In genomic region chr3L:3390525-3390924, dm6 we compare ENCODE assay signal across 3 fruit fly cellular contexts.
TF ChIP-seq lines count a peak whose summit lies in the region.

No protein-coding gene starts in this region.

- TF ChIP-seq CTCF in whole organism, embryonic (GFP tag; optimal IDR thresholded peaks at IDR 0.05; lab: Kevin White, UChicago): no peak

TF ChIP-seq in whole organism, embryonic, 481 proteins besides CTCF, POLR2A, EP300 and RAD21 (continues in another document):
- TF ChIP-seq gcm2 (GFP tag; optimal IDR thresholded peaks at IDR 0.05; lab: Kevin White, UChicago) (no peak), CG1602 (GFP tag; optimal IDR thresholded peaks at IDR 0.05; lab: Kevin White, UChicago) (no peak), dysf (GFP tag; IDR thresholded peaks at IDR 0.05; lab: Robert Waterston, UW) (no peak), CG8281 (tag; optimal IDR thresholded peaks at IDR 0.05; lab: Kevin White, UChicago) (no peak), CG10431 (GFP tag; optimal IDR thresholded peaks at IDR 0.05; lab: Kevin White, UChicago) (peak; percentile 33), CG6854 (GFP tag; optimal IDR thresholded peaks at IDR 0.05; lab: Kevin White, UChicago) (no peak), CoRest (tag; optimal IDR thresholded peaks at IDR 0.05; lab: Kevin White, UChicago) (no peak), prd (optimal IDR thresholded peaks at IDR 0.05; lab: Kevin White, UChicago) (no peak), prd (GFP tag; IDR thresholded peaks at IDR 0.05; lab: Robert Waterston, UW) (no peak), trem (tag; optimal IDR thresholded peaks at IDR 0.05; lab: Kevin White, UChicago) (no peak), CG12659 (GFP tag; optimal IDR thresholded peaks at IDR 0.05; lab: Kevin White, UChicago) (peak; percentile 13), CG18599 (GFP tag; optimal IDR thresholded peaks at IDR 0.05; lab: Kevin White, UChicago) (peak; percentile 7), E2f1 (GFP tag; IDR thresholded peaks at IDR 0.05; lab: Robert Waterston, UW) (0 out of 2 replicates have a peak, but pooled peaks have one; percentile 23), Oaz (GFP tag; IDR thresholded peaks at IDR 0.05; lab: Robert Waterston, UW) (no peak), ATbp (GFP tag; optimal IDR thresholded peaks at IDR 0.05; lab: Kevin White, UChicago) (peak; percentile 40), Dref (GFP tag; IDR thresholded peaks at IDR 0.05; lab: Robert Waterston, UW) (no peak), Max (GFP tag; optimal IDR thresholded peaks at IDR 0.05; lab: Kevin White, UChicago) (no peak), rib (GFP tag; IDR thresholded peaks at IDR 0.05; lab: Robert Waterston, UW) (no peak), Hand (GFP tag; optimal IDR thresholded peaks at IDR 0.05; lab: Kevin White, UChicago) (no peak), Fer1 (GFP tag; optimal IDR thresholded peaks at IDR 0.05; lab: Kevin White, UChicago) (peak; percentile 3), HLH54F (GFP tag; optimal IDR thresholded peaks at IDR 0.05; lab: Kevin White, UChicago) (no peak), otp (GFP tag; IDR thresholded peaks at IDR 0.05; lab: Robert Waterston, UW) (peak; percentile 90), ci (GFP tag; IDR thresholded peaks at IDR 0.05; lab: Robert Waterston, UW) (0 out of 3 replicates have a peak, but pooled peaks have one; percentile 51), Hmr (GFP tag; optimal IDR thresholded peaks at IDR 0.05; lab: Kevin White, UChicago) (peak; percentile 25), mam (GFP tag; optimal IDR thresholded peaks at IDR 0.05; lab: Kevin White, UChicago) (no peak), CG10654 (GFP tag; optimal IDR thresholded peaks at IDR 0.05; lab: Kevin White, UChicago) (no peak), YL-1 (GFP tag; optimal IDR thresholded peaks at IDR 0.05; lab: Kevin White, UChicago) (no peak), ham (GFP tag; IDR thresholded peaks at IDR 0.05; lab: Robert Waterston, UW) (no peak), jigr1 (GFP tag; IDR thresholded peaks at IDR 0.05; lab: Robert Waterston, UW) (no peak), CG2202 (tag; optimal IDR thresholded peaks at IDR 0.05; lab: Kevin White, UChicago) (peak; percentile 19), sim (GFP tag; IDR thresholded peaks at IDR 0.05; lab: Robert Waterston, UW) (no peak), az2 (GFP tag; optimal IDR thresholded peaks at IDR 0.05; lab: Kevin White, UChicago) (no peak)

TF ChIP-seq in whole organism, prepupa, 60 proteins besides CTCF, POLR2A, EP300 and RAD21:
- TF ChIP-seq CG3032 (tag; optimal IDR thresholded peaks at IDR 0.05; lab: Kevin White, UChicago) (no peak), topi (GFP tag; optimal IDR thresholded peaks at IDR 0.05; lab: Kevin White, UChicago) (no peak), vri (GFP tag; optimal IDR thresholded peaks at IDR 0.05; lab: Kevin White, UChicago) (no peak), fd85E (GFP tag; optimal IDR thresholded peaks at IDR 0.05; lab: Kevin White, UChicago) (no peak), Hr38 (GFP tag; optimal IDR thresholded peaks at IDR 0.05; lab: Kevin White, UChicago) (no peak), Eip78C (GFP tag; lab: Kevin White, UChicago) (peak; percentile 37), fkh (GFP tag; optimal IDR thresholded peaks at IDR 0.05; lab: Kevin White, UChicago) (peak; percentile 94), cyc (GFP tag; optimal IDR thresholded peaks at IDR 0.05; lab: Kevin White, UChicago) (no peak), svp (GFP tag; lab: Kevin White, UChicago) (peak; percentile 55), CG6792 (GFP tag; optimal IDR thresholded peaks at IDR 0.05; lab: Kevin White, UChicago) (no peak), CG31627 (GFP tag; optimal IDR thresholded peaks at IDR 0.05; lab: Kevin White, UChicago) (peak; percentile 2), Met (GFP tag; optimal IDR thresholded peaks at IDR 0.05; lab: Kevin White, UChicago) (no peak), CG6808 (GFP tag; optimal IDR thresholded peaks at IDR 0.05; lab: Kevin White, UChicago) (no peak)
TF ChIP-seq in whole organism, prepupa: peak in this region for 4.

TF ChIP-seq in whole organism, wandering third instar larva, 38 proteins besides CTCF, POLR2A, EP300 and RAD21:
- TF ChIP-seq fru (GFP tag; optimal IDR thresholded peaks at IDR 0.05; lab: Kevin White, UChicago): peak; percentile 2
- TF ChIP-seq Myc (optimal IDR thresholded peaks at IDR 0.05; lab: Kevin White, UChicago): no peak
- peak; percentile 8 for TF ChIP-seq h (GFP tag; optimal IDR thresholded peaks at IDR 0.05; lab: Kevin White, UChicago)
